Worm (Caenorhabditis elegans) whole organism, L3 larva: ENCODE data around the gene F54E7.6.

ENCODE experiments used
- ama-1 ChIP-seq: fragments of 150-350 bp; optimal IDR thresholded peaks from 2 replicates; lab custom pipeline; 2018
- elt-2 ChIP-seq: sonication (generic microtip); optimal IDR thresholded peaks from 2 replicates; lab custom pipeline; 2016; ENCODE audit warnings: missing genetic modification reagents, mild to moderate bottlenecking, missing genetic modification characterization, missing compliant biosample characterization
- nhr-11 ChIP-seq: fragments of 150-350 bp; optimal IDR thresholded peaks from 2 replicates; lab custom pipeline; 2014; ENCODE audit warnings: missing biosample characterization, missing genetic modification characterization
- nhr-237 ChIP-seq: fragments of 150-350 bp; optimal IDR thresholded peaks from 2 replicates; lab custom pipeline; 2014; ENCODE audit warnings: missing biosample characterization, missing genetic modification characterization
- pha-4 ChIP-seq: fragments of 150-350 bp; optimal IDR thresholded peaks from 2 replicates; lab custom pipeline; 2014; ENCODE audit warnings: missing biosample characterization, missing genetic modification reagents, missing genetic modification characterization

DNA sequence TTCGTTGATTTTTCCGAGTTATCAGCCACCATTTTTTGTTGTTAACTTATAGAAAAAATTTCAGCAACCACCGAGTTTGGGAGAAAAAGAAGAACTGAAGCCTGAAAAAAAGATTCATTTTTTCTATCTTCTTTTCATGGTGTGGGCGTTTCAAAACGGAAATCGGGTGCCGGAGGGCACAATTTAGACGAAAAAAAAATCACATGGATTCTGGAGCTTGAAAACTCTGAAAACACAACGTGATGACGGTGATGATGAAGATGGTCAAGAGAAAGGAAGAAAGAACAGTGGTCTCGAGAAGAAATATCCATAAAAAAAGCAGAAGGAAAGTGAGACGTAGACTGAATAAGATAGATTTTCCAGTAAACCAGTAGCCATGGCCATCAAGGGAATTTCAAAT is 23.1 kb upstream of the F54E7.6 start, which contains the start of gene rcan-1:
- TF ChIP-seq ama-1 (lab: Kevin White, UChicago) (no peak), elt-2 (no peak), nhr-237 (tag; lab: Kevin White, UChicago) (no peak), nhr-11 (no peak), pha-4 (tag; lab: Kevin White, UChicago) (no peak)
